Worm (Caenorhabditis elegans): Measurements from ENCODE around the gene Y37H2A.12.

Gene Y37H2A.12

DNA sequence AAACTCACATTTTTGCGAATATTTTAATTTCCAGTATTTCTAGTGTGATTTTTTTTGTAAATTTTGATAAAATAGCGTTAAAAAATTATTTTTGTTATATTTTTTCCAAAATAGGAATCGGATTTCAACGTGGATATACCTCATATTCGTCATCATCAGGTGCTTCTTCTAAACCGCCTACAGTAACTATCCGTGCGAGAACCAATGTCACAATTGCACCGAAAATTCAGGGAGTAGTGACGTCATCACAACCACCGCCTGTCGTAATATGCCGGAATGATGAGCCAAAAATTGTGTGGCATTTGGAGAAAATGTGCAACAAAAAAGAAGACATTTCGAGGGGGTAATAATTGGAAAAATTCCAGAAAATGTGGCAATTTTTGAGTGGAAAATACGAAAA lies 39.7 kb downstream of the Y37H2A.12 start:
- TF ChIP-seq dao-5 (tag; optimal IDR thresholded peaks at IDR 0.05) (no peak), W03F9.2 (tag; optimal IDR thresholded peaks at IDR 0.05) (no peak), him-1 (tag; optimal IDR thresholded peaks at IDR 0.05) (no peak)

DNA sequence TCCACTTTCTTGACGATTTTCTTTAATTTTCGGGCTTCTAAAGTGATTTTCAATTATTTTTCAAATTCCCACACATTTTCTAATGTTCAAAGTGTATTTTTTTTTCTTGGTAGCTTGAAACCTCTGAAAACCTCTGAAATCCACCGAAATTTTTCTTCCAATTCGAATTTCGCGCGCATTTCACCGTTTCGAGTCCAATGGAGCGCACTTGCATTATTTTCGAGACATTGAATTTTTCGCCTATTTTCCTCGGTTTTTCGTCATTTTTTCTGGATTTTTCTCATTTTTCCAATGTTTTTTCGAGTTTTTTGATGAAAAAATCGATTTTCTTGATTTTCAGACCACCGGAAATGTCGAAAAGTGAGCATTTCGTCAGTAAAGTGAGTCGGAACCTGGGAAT lies 44.1 kb downstream of the Y37H2A.12 start, which contains the start of gene slr-2:
Gene slr-2, plus strand, starts transcription at position 341 of the 400 bp plus-strand sequence.
- TF ChIP-seq him-1 (tag; optimal IDR thresholded peaks at IDR 0.05) (no peak), dao-5 (tag; optimal IDR thresholded peaks at IDR 0.05) (no peak), W03F9.2 (tag; optimal IDR thresholded peaks at IDR 0.05) (no peak)

DNA sequence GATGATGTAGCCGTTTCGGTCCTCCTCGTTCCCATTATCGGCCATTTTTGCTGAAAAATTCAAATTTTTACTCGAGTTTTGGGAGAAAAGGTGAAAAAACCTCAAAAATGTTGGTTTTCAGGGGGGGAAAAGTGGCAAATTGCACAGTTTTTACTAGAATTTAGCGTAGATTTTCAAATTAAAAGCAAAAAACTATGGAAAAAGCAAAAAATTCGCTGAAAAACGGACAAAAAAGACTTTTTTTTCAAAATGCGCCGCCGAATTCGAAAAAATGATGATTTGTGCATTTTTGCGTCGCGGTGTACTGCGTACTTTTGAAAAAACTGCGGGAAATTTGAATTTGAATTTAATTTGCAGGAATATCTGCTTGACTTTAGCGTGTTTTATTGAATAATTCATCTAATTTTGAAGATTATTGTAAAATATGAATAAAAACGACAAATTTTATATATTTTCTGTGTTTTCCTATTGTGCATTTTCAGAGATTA lies 44.7 kb downstream of the Y37H2A.12 start, which contains the start of gene Y59A8B.12:
Gene Y59A8B.12, minus strand, starts transcription at position 51 of the 488 bp plus-strand sequence.
- TF ChIP-seq W03F9.2 (tag; optimal IDR thresholded peaks at IDR 0.05), result no peak

DNA sequence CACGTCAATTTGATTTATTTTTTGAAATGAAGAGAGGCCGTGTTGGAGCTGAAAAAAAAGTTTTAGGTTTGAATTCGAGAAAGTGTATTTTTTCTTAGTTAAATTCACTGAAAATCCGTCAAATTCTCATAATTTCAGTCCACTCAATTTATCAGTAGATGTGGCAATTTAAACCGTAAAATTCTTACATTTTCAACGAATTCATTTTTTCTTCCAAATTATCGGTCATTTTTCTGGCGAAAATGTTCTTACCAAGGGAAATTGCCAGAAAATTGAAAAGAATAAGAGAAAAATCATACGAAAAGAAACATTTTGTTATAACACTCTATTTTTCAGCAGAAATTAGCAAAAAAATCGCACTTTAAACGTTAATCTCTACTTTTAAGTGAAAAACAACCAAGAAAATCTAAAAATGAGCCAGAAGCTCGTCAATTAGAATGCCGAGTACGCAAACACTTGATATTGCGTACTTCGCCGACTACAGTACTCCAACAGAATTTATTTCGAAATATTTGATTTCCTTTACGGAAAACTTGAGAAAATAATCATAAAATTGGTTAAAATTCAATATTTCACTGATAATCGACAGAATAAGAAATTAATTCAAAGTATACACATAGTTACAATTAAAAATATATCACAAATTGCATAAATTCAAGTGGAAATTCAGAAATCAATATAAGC lies 45.6 kb downstream of the Y37H2A.12 start, which contains the start of gene fbxa-106:
Gene fbxa-106, minus strand, starts transcription at position 51 of the 684 bp plus-strand sequence.
- TF ChIP-seq him-1 (tag; optimal IDR thresholded peaks at IDR 0.05), result no peak
- no peak for TF ChIP-seq W03F9.2 (tag; optimal IDR thresholded peaks at IDR 0.05)
- no peak for TF ChIP-seq dao-5 (tag; optimal IDR thresholded peaks at IDR 0.05)

DNA sequence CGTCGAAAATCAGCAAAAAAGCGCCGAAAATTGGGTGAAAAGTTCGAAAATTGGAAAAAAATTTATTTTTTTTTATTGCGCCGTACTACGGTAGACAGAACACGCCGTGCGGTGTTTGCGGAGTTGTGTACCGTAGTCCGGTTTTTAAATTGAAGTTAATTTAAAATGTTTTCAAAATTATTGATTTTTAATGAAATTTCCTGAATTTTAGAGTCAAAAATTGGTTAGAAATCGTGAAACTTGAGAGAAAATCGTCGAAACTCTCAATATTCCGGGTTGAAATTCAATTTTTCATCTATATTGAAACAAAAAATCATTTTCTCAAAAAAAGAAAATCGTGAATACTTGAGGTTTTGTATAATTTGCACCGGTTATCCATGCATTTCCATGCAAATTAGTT lies 49.1 kb downstream of the Y37H2A.12 start, which contains the start of gene nova-1:
Gene nova-1, minus strand, starts transcription at position 101 of the 400 bp plus-strand sequence.
- TF ChIP-seq dao-5 (tag; optimal IDR thresholded peaks at IDR 0.05), result no peak
- no peak for TF ChIP-seq him-1 (tag; optimal IDR thresholded peaks at IDR 0.05)
